Worm (Caenorhabditis elegans): ENCODE results near the gene fipr-7.

fipr-7 gene

ce11 chrV:10229222-10229879 lies at the start of gene fipr-7, which contains the start of gene pyt-1:
Gene fipr-7 (plus strand): TSS chrV:10229829.
Gene pyt-1 (minus strand): TSS chrV:10229322.
- no peak for TF ChIP-seq nfya-2 (GFP tag; IDR thresholded peaks at IDR 0.05)
- no peak for TF ChIP-seq tbp1 (GFP tag; optimal IDR thresholded peaks at IDR 0.05)
- TF ChIP-seq F57A8.1 (GFP tag; optimal IDR thresholded peaks at IDR 0.05) = no peak
- TF ChIP-seq ztf-22 (GFP tag; optimal IDR thresholded peaks at IDR 0.05) = no peak
- no peak for TF ChIP-seq efl-1 (GFP tag; optimal IDR thresholded peaks at IDR 0.05)
- TF ChIP-seq nhr-179 (tag; optimal IDR thresholded peaks at IDR 0.05) = no peak

- TF ChIP-seq ceh-79 (tag; optimal IDR thresholded peaks at IDR 0.05) = no peak
- no peak for TF ChIP-seq egl-18 (GFP tag; IDR thresholded peaks at IDR 0.05)
- no peak for TF ChIP-seq F23B12.7 (tag; optimal IDR thresholded peaks at IDR 0.05; ENCODE audit: insufficient read depth)
- no peak for TF ChIP-seq athp-1 (tag; optimal IDR thresholded peaks at IDR 0.05)
- no peak for TF ChIP-seq Y56A3A.18 (GFP tag; IDR thresholded peaks at IDR 0.05)
- TF ChIP-seq xnd-1 (tag; optimal IDR thresholded peaks at IDR 0.05) = no peak
- TF ChIP-seq ceh-27 (GFP tag; optimal IDR thresholded peaks at IDR 0.05) = no peak
- TF ChIP-seq mel-28 (tag; optimal IDR thresholded peaks at IDR 0.05; ENCODE audit: borderline replicate concordance) = no peak
- TF ChIP-seq B0261.1 (tag; optimal IDR thresholded peaks at IDR 0.05) = no peak
- no peak for TF ChIP-seq gei-17 (GFP tag; optimal IDR thresholded peaks at IDR 0.05)
- no peak for TF ChIP-seq attf-5 (GFP tag; optimal IDR thresholded peaks at IDR 0.05)
Observed at ce11 chrV:10182984-10183383, 46.6 kb upstream of the fipr-7 start, which contains the start of gene ZK856.4. Gene ZK856.4 (plus strand): TSS chrV:10183284.

ce11 chrV:10183810-10184209 lies 45.8 kb upstream of the fipr-7 start:
- TF ChIP-seq xnd-1 (tag; optimal IDR thresholded peaks at IDR 0.05) (no peak), hmg-1.2 (GFP tag; IDR thresholded peaks at IDR 0.05) (no peak), ztf-18 (tag; optimal IDR thresholded peaks at IDR 0.05) (no peak), ztf-6 (GFP tag; IDR thresholded peaks at IDR 0.05) (no peak), sea-2 (GFP tag; IDR thresholded peaks at IDR 0.05) (no peak), nfya-1 (tag; optimal IDR thresholded peaks at IDR 0.05; ENCODE audit: borderline replicate concordance, insufficient read depth) (no peak), D2030.7 (GFP tag; IDR thresholded peaks at IDR 0.05) (no peak), ceh-58 (GFP tag; IDR thresholded peaks at IDR 0.05) (no peak), ccch-3 (GFP tag; optimal IDR thresholded peaks at IDR 0.05) (no peak), dox-1 (GFP tag; IDR thresholded peaks at IDR 0.05) (no peak), lin-26 (GFP tag; IDR thresholded peaks at IDR 0.05) (no peak), hlh-26 (GFP tag; conservative IDR thresholded peaks at IDR 0.05) (no peak), chd-7 (tag; optimal IDR thresholded peaks at IDR 0.05) (no peak), nfya-2 (GFP tag; IDR thresholded peaks at IDR 0.05) (no peak), egrh-3 (GFP tag; IDR thresholded peaks at IDR 0.05) (no peak), hmg-20 (GFP tag; IDR thresholded peaks at IDR 0.05) (no peak), pbrm-1 (GFP tag; IDR thresholded peaks at IDR 0.05) (no peak), rec-8 (tag; optimal IDR thresholded peaks at IDR 0.05) (no peak), ets-4 (GFP tag; optimal IDR thresholded peaks at IDR 0.05) (no peak)

ce11 chrV:10185719-10186118 lies 43.9 kb upstream of the fipr-7 start, which contains the start of gene ZK856.18:
Gene ZK856.18 (minus strand): TSS chrV:10186007.
- TF ChIP-seq hmg-1.2 (GFP tag; IDR thresholded peaks at IDR 0.05) = no peak
- TF ChIP-seq Y79H2A.3 (GFP tag; conservative IDR thresholded peaks at IDR 0.05) = no peak
- TF ChIP-seq Y95B8A.8 (GFP tag; IDR thresholded peaks at IDR 0.05) = no peak
- TF ChIP-seq K12H6.12 (tag; optimal IDR thresholded peaks at IDR 0.05) = no peak
- no peak for TF ChIP-seq ztf-3 (GFP tag; optimal IDR thresholded peaks at IDR 0.05)
- TF ChIP-seq hmg-20 (GFP tag; IDR thresholded peaks at IDR 0.05) = no peak
- no peak for TF ChIP-seq F39B2.1 (GFP tag; IDR thresholded peaks at IDR 0.05)
- TF ChIP-seq madf-6 (GFP tag; IDR thresholded peaks at IDR 0.05) = no peak
- no peak for TF ChIP-seq hrde-1 (tag; optimal IDR thresholded peaks at IDR 0.05; ENCODE audit: borderline replicate concordance)
- TF ChIP-seq F33H1.4 (GFP tag; IDR thresholded peaks at IDR 0.05) = no peak
- no peak for TF ChIP-seq die-1 (tag; optimal IDR thresholded peaks at IDR 0.05)
- TF ChIP-seq ceh-91 (GFP tag; IDR thresholded peaks at IDR 0.05) = no peak
- TF ChIP-seq ztf-6 (GFP tag; IDR thresholded peaks at IDR 0.05) = no peak
- TF ChIP-seq ceh-79 (tag; optimal IDR thresholded peaks at IDR 0.05) = no peak
- TF ChIP-seq ceh-100 (GFP tag; IDR thresholded peaks at IDR 0.05) = no peak

Measured in whole organism, young adult.